Fruit fly (Drosophila melanogaster) whole organism, embryonic: ENCODE results near the gene polo.

Source experiments
- B-H2 ChIP-seq: fragments of 200-800 bp; sonication (Bioruptor generic); optimal IDR thresholded peaks from 2 replicates; lab custom pipeline; 2018; ENCODE audit warnings: missing biosample characterization, mild to moderate bottlenecking, missing genetic modification characterization
- Bgb ChIP-seq: fragments of 200-800 bp; sonication (Bioruptor generic); IDR thresholded peaks from 2 replicates; pipeline ENCODE4 v1.3.6; 2022; ENCODE audit warnings: missing biosample characterization, missing genetic modification characterization; ENCODE audit not compliant: partially characterized antibody
- CG10209 ChIP-seq: fragments of 200-800 bp; sonication (Bioruptor generic); optimal IDR thresholded peaks from 3 replicates; lab custom pipeline; 2017; ENCODE audit warnings: missing biosample characterization, mild to moderate bottlenecking, missing genetic modification characterization, missing genetic modification reagents
- CG10274 ChIP-seq: fragments of 200-800 bp; sonication (Bioruptor generic); optimal IDR thresholded peaks from 3 replicates; lab custom pipeline; 2017; ENCODE audit warnings: missing biosample characterization, mild to moderate bottlenecking, missing genetic modification characterization
- CG10462 ChIP-seq: fragments of 200-800 bp; sonication (Bioruptor generic); optimal IDR thresholded peaks from 2 replicates; lab custom pipeline; 2016; ENCODE audit warnings: missing biosample characterization, missing genetic modification characterization
- CG10543 ChIP-seq: fragments of 200-800 bp; sonication (Bioruptor generic); optimal IDR thresholded peaks from 3 replicates; lab custom pipeline; 2017; ENCODE audit warnings: missing biosample characterization, mild to moderate bottlenecking, missing genetic modification characterization, moderate library complexity
- CG11398 ChIP-seq: fragments of 200-800 bp; sonication (Bioruptor generic); optimal IDR thresholded peaks from 2 replicates; lab custom pipeline; 2016; ENCODE audit warnings: missing biosample characterization, missing genetic modification characterization
- CG12155 ChIP-seq: fragments of 200-800 bp; sonication (Bioruptor generic); optimal IDR thresholded peaks from 3 replicates; lab custom pipeline; 2016; ENCODE audit warnings: missing biosample characterization, missing genetic modification characterization
- CG12236 ChIP-seq: fragments of 200-800 bp; sonication (Bioruptor generic); optimal IDR thresholded peaks from 2 replicates; lab custom pipeline; 2016; ENCODE audit warnings: missing biosample characterization, missing genetic modification characterization
- CG13287 ChIP-seq: fragments of 200-800 bp; sonication (Bioruptor generic); IDR thresholded peaks from 2 replicates; pipeline ENCODE4 v1.3.6; 2022; ENCODE audit warnings: missing biosample characterization, missing genetic modification characterization; ENCODE audit not compliant: partially characterized antibody
- CG1602 ChIP-seq: fragments of 200-800 bp; sonication (Bioruptor generic); optimal IDR thresholded peaks from 3 replicates; lab custom pipeline; 2016; ENCODE audit warnings: missing biosample characterization, missing genetic modification characterization
- CG16863 ChIP-seq: fragments of 200-800 bp; sonication (Bioruptor generic); optimal IDR thresholded peaks from 3 replicates; lab custom pipeline; 2016; ENCODE audit warnings: missing biosample characterization, missing genetic modification characterization
- CG17829 ChIP-seq: fragments of 200-800 bp; optimal IDR thresholded peaks from 2 replicates; lab custom pipeline; 2019; ENCODE audit warnings: missing biosample characterization, mild to moderate bottlenecking, missing genetic modification characterization, moderate library complexity
- CG2712 ChIP-seq: fragments of 200-800 bp; optimal IDR thresholded peaks from 3 replicates; lab custom pipeline; 2019; ENCODE audit warnings: missing biosample characterization, mild to moderate bottlenecking, missing genetic modification characterization, moderate library complexity
- CG2875 ChIP-seq: fragments of 200-800 bp; sonication (Bioruptor generic); optimal IDR thresholded peaks from 2 replicates; lab custom pipeline; 2017; ENCODE audit warnings: missing biosample characterization, mild to moderate bottlenecking, missing genetic modification characterization, missing genetic modification reagents
- CG5180 ChIP-seq: fragments of 200-800 bp; sonication (Bioruptor generic); optimal IDR thresholded peaks from 3 replicates; lab custom pipeline; 2017; ENCODE audit warnings: missing biosample characterization, missing genetic modification characterization, mild to moderate bottlenecking, moderate library complexity, missing genetic modification reagents
- CG6654 ChIP-seq: fragments of 200-800 bp; sonication (Bioruptor generic); optimal IDR thresholded peaks from 2 replicates; lab custom pipeline; 2017; ENCODE audit warnings: missing biosample characterization, mild to moderate bottlenecking, missing genetic modification characterization
- CG6765 ChIP-seq: fragments of 200-800 bp; sonication (Bioruptor generic); optimal IDR thresholded peaks from 3 replicates; lab custom pipeline; 2017; ENCODE audit warnings: missing biosample characterization, mild to moderate bottlenecking, missing genetic modification characterization
- CG7271 ChIP-seq: fragments of 200-800 bp; sonication (Bioruptor generic); optimal IDR thresholded peaks from 2 replicates; lab custom pipeline; 2018; ENCODE audit warnings: missing biosample characterization, mild to moderate bottlenecking, missing genetic modification characterization, moderate library complexity
- CHES-1-like ChIP-seq: fragments of 200-800 bp; sonication (Bioruptor generic); optimal IDR thresholded peaks from 2 replicates; lab custom pipeline; 2016; ENCODE audit warnings: missing biosample characterization, missing genetic modification characterization
- CTCF ChIP-seq: fragments of 200-800 bp; sonication (Bioruptor generic); optimal IDR thresholded peaks from 2 replicates; lab custom pipeline; 2017; ENCODE audit warnings: missing biosample characterization, mild to moderate bottlenecking, missing genetic modification characterization, moderate library complexity
- Dfd ChIP-seq, 2 experiments: fragments of >200 bp; optimal IDR thresholded peaks; 2 replicates each; lab custom pipeline; 2017; ENCODE audit warnings: missing biosample characterization in 2 of 2, missing genetic modification characterization in 2 of 2
- Doc3 ChIP-seq: fragments of 200-800 bp; sonication (Bioruptor generic); IDR thresholded peaks from 3 replicates; pipeline ENCODE4 v1.3.6; 2022; ENCODE audit warnings: missing biosample characterization, missing genetic modification characterization; ENCODE audit not compliant: partially characterized antibody
- Dref ChIP-seq: fragments of 200-800 bp; sonication (Bioruptor generic); IDR thresholded peaks from 2 replicates; pipeline ENCODE4 v1.3.6; 2022; ENCODE audit warnings: missing biosample characterization, missing genetic modification characterization
- Elba2 ChIP-seq: fragments of 200-800 bp; sonication (Bioruptor generic); optimal IDR thresholded peaks from 3 replicates; lab custom pipeline; 2016; ENCODE audit warnings: missing biosample characterization, missing genetic modification characterization
- Ets97D ChIP-seq: fragments of 200-800 bp; sonication (Bioruptor generic); optimal IDR thresholded peaks from 3 replicates; lab custom pipeline; 2016; ENCODE audit warnings: missing biosample characterization, missing genetic modification characterization
- Fer2 ChIP-seq: fragments of 200-800 bp; sonication (Bioruptor generic); optimal IDR thresholded peaks from 2 replicates; lab custom pipeline; 2018; ENCODE audit warnings: missing biosample characterization, mild to moderate bottlenecking, missing genetic modification characterization, moderate library complexity
- H15 ChIP-seq: fragments of 200-800 bp; sonication (Bioruptor generic); IDR thresholded peaks from 3 replicates; pipeline ENCODE4 v1.3.6; 2022; ENCODE audit warnings: missing biosample characterization, missing genetic modification characterization
- H2.0 ChIP-seq: fragments of 200-800 bp; sonication (Bioruptor generic); IDR thresholded peaks from 2 replicates; pipeline ENCODE4 v1.3.6; 2022; ENCODE audit warnings: missing biosample characterization, missing genetic modification characterization
- HLH54F ChIP-seq: fragments of 200-800 bp; sonication (Bioruptor generic); optimal IDR thresholded peaks from 3 replicates; lab custom pipeline; 2016; ENCODE audit warnings: missing biosample characterization, missing genetic modification characterization
- Hey ChIP-seq: fragments of 200-800 bp; sonication (Bioruptor generic); optimal IDR thresholded peaks from 3 replicates; lab custom pipeline; 2018; ENCODE audit warnings: missing biosample characterization, mild to moderate bottlenecking, missing genetic modification characterization
- MBD-R2 ChIP-seq: fragments of 200-800 bp; sonication (Bioruptor generic); IDR thresholded peaks from 2 replicates; pipeline ENCODE4 v1.3.6; 2022; ENCODE audit warnings: missing biosample characterization, missing genetic modification characterization
- MESR4 ChIP-seq: fragments of 200-800 bp; sonication (Bioruptor generic); optimal IDR thresholded peaks from 2 replicates; lab custom pipeline; 2018; ENCODE audit warnings: missing biosample characterization, mild to moderate bottlenecking, missing genetic modification characterization, moderate library complexity
- Med ChIP-seq: fragments of 200-800 bp; sonication (Bioruptor generic); peaks from one replicate; lab custom pipeline; 2016; ENCODE audit warnings: missing biosample characterization, missing genetic modification characterization, mild to moderate bottlenecking, inconsistent platforms, moderate library complexity
- Myb ChIP-seq: fragments of 200-800 bp; sonication (Bioruptor generic); optimal IDR thresholded peaks from 2 replicates; lab custom pipeline; 2016; ENCODE audit warnings: missing biosample characterization, missing genetic modification characterization
- Six4 ChIP-seq: fragments of 200-800 bp; sonication (Bioruptor generic); optimal IDR thresholded peaks from 2 replicates; lab custom pipeline; 2016; ENCODE audit warnings: missing biosample characterization, missing genetic modification characterization
- Xrp1 ChIP-seq: fragments of 200-800 bp; sonication (Bioruptor generic); IDR thresholded peaks from 2 replicates; pipeline ENCODE4 v1.3.6; 2022; ENCODE audit warnings: missing biosample characterization, missing genetic modification characterization
- ac ChIP-seq: fragments of 200-800 bp; sonication (Bioruptor generic); optimal IDR thresholded peaks from 3 replicates; lab custom pipeline; 2017; ENCODE audit warnings: missing biosample characterization, mild to moderate bottlenecking, missing genetic modification characterization
- bcd ChIP-seq: fragments of 200-800 bp; sonication (Bioruptor generic); optimal IDR thresholded peaks from 2 replicates; lab custom pipeline; 2017; ENCODE audit warnings: missing biosample characterization, mild to moderate bottlenecking, missing genetic modification characterization
- fd96Cb ChIP-seq: fragments of 200-800 bp; sonication (Bioruptor generic); optimal IDR thresholded peaks from 2 replicates; lab custom pipeline; 2018; ENCODE audit warnings: missing biosample characterization, mild to moderate bottlenecking, missing genetic modification characterization, moderate library complexity
- gcm2 ChIP-seq: fragments of 200-800 bp; sonication (Bioruptor generic); optimal IDR thresholded peaks from 2 replicates; lab custom pipeline; 2016; ENCODE audit warnings: missing biosample characterization, missing genetic modification characterization
- kah ChIP-seq: fragments of 200-800 bp; sonication (Bioruptor generic); optimal IDR thresholded peaks from 2 replicates; lab custom pipeline; 2018; ENCODE audit warnings: missing biosample characterization, mild to moderate bottlenecking, missing genetic modification characterization
- luna ChIP-seq: fragments of 200-800 bp; sonication (Bioruptor generic); optimal IDR thresholded peaks from 2 replicates; lab custom pipeline; 2016; ENCODE audit warnings: missing biosample characterization, missing genetic modification characterization
- nerfin-2 ChIP-seq: fragments of 200-800 bp; sonication (Bioruptor generic); IDR thresholded peaks from 2 replicates; pipeline ENCODE4 v1.3.6; 2022; ENCODE audit warnings: missing biosample characterization, missing genetic modification characterization; ENCODE audit not compliant: partially characterized antibody
- psq ChIP-seq: fragments of 200-800 bp; sonication (Bioruptor generic); optimal IDR thresholded peaks from 2 replicates; lab custom pipeline; 2017; ENCODE audit warnings: missing biosample characterization, missing genetic modification characterization
- repo ChIP-seq: fragments of 200-800 bp; sonication (Bioruptor generic); optimal IDR thresholded peaks from 2 replicates; lab custom pipeline; 2016; ENCODE audit warnings: missing biosample characterization, missing genetic modification characterization
- ro ChIP-seq: fragments of 200-800 bp; sonication (Bioruptor generic); IDR thresholded peaks from 2 replicates; pipeline ENCODE4 v1.3.6; 2022; ENCODE audit warnings: missing biosample characterization, missing genetic modification characterization
- row ChIP-seq: fragments of 200-800 bp; sonication (Bioruptor generic); IDR thresholded peaks from 3 replicates; pipeline ENCODE4 v1.3.6; 2022; ENCODE audit warnings: missing biosample characterization, missing genetic modification characterization
- sens ChIP-seq: fragments of 200-800 bp; sonication (Bioruptor generic); peaks from one replicate; lab custom pipeline; 2016; ENCODE audit warnings: missing biosample characterization, missing genetic modification characterization
- sens-2 ChIP-seq: fragments of 200-800 bp; sonication (Bioruptor generic); IDR thresholded peaks from 2 replicates; pipeline ENCODE4 v1.3.6; 2022; ENCODE audit warnings: missing biosample characterization, missing genetic modification characterization
- so ChIP-seq: fragments of 200-800 bp; sonication (Bioruptor generic); IDR thresholded peaks from 3 replicates; pipeline ENCODE4 v1.3.6; 2022; ENCODE audit warnings: missing biosample characterization, missing genetic modification characterization
- wor ChIP-seq: fragments of 200-800 bp; sonication (Bioruptor generic); IDR thresholded peaks from 2 replicates; pipeline ENCODE4 v1.3.6; 2022; ENCODE audit warnings: missing biosample characterization, missing genetic modification characterization
- z ChIP-seq: fragments of 200-800 bp; sonication (Bioruptor generic); IDR thresholded peaks from 3 replicates; pipeline ENCODE4 v1.3.6; 2022; ENCODE audit warnings: missing biosample characterization, missing genetic modification characterization

polo gene

DNA sequence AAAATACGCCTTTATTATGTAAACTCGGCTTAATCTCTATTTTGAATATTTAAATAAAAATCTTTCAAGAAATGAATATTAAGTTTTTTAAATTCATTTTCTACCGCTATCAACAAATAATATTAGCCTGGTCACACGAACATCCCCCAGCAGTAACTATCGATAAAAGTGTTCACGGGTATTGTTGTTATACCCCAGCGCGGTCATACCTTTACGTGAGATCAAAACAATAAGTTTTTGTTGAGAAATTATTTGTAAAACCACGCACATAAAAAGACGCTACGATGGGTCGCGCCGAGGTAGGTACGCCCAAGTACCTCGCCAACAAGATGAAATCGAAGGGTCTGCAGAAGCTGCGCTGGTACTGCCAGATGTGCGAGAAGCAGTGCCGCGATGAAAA lies 47.2 kb downstream of the polo start, which contains the start of gene kin17 (continued):
- peak; percentile 1 for TF ChIP-seq Ets97D
- no peak for TF ChIP-seq CG2875
- no peak for TF ChIP-seq z (GFP tag; lab: Robert Waterston, UW)
- no peak for TF ChIP-seq Dfd (GFP tag; optimal IDR thresholded peaks at IDR 0.05; lab: Kevin White, UChicago)
- no peak for TF ChIP-seq CG7271 (tag; lab: Kevin White, UChicago)
- peak; percentile 52 for TF ChIP-seq Myb (GFP tag; lab: Kevin White, UChicago)
- TF ChIP-seq CHES-1-like: no peak
- no peak for TF ChIP-seq ac (GFP tag; lab: Kevin White, UChicago)
- TF ChIP-seq Doc3 (GFP tag; lab: Robert Waterston, UW): peak; percentile 45; the same call in 1 of the 3 replicates
- no peak for TF ChIP-seq CG10274 (GFP tag; lab: Kevin White, UChicago)
- TF ChIP-seq Dref: peak; percentile 70
- no peak for TF ChIP-seq luna (GFP tag; lab: Kevin White, UChicago)
- peak; percentile 87 for TF ChIP-seq CG13287 (GFP tag; lab: Robert Waterston, UW)
- no peak for TF ChIP-seq H2.0 (GFP tag; lab: Robert Waterston, UW)
- no peak for TF ChIP-seq Xrp1 (GFP tag; lab: Robert Waterston, UW)
- TF ChIP-seq Six4 (GFP tag; lab: Kevin White, UChicago): no peak
- TF ChIP-seq sens-2 (GFP tag; lab: Robert Waterston, UW): no peak
- no peak for TF ChIP-seq kah (GFP tag; lab: Kevin White, UChicago)
- TF ChIP-seq so (GFP tag; lab: Robert Waterston, UW): 0 out of 3 replicates have a peak, but pooled peaks have one; percentile 13
- no peak for TF ChIP-seq CG16863 (GFP tag; lab: Kevin White, UChicago)
- no peak for TF ChIP-seq repo
- TF ChIP-seq CG2712 (tag; lab: Kevin White, UChicago): no peak
- TF ChIP-seq gcm2 (GFP tag; lab: Kevin White, UChicago): no peak
- no peak for TF ChIP-seq HLH54F (GFP tag; lab: Kevin White, UChicago)
- TF ChIP-seq row (GFP tag; lab: Robert Waterston, UW): peak; percentile 14; the same call in 1 of the 3 replicates
- TF ChIP-seq CG17829: peak; percentile 3
- TF ChIP-seq fd96Cb (tag; lab: Kevin White, UChicago): no peak
- no peak for TF ChIP-seq CG10543 (GFP tag; lab: Kevin White, UChicago)
- TF ChIP-seq CG11398 (GFP tag; lab: Kevin White, UChicago): no peak
- TF ChIP-seq Elba2 (GFP tag; lab: Kevin White, UChicago): peak; percentile 57
- TF ChIP-seq ro (GFP tag; lab: Robert Waterston, UW): no peak
- no peak for TF ChIP-seq CG6654 (GFP tag; lab: Kevin White, UChicago)
- no peak for TF ChIP-seq bcd (GFP tag; lab: Kevin White, UChicago)
- no peak for TF ChIP-seq wor (GFP tag; lab: Robert Waterston, UW)
- 0 out of 2 replicates have a peak, but pooled peaks have one; percentile 26 for TF ChIP-seq nerfin-2
- TF ChIP-seq MBD-R2 (GFP tag; lab: Robert Waterston, UW): peak; percentile 69
- TF ChIP-seq CTCF (GFP tag; lab: Kevin White, UChicago): no peak
- TF ChIP-seq Fer2 (tag; lab: Kevin White, UChicago): no peak
- no peak for TF ChIP-seq H15 (GFP tag; lab: Robert Waterston, UW)
- TF ChIP-seq CG5180 (GFP tag; lab: Kevin White, UChicago): no peak
- TF ChIP-seq CG6765 (GFP tag; lab: Kevin White, UChicago): no peak
- TF ChIP-seq CG10209 (GFP tag; lab: Kevin White, UChicago): no peak
- TF ChIP-seq Bgb (GFP tag; lab: Robert Waterston, UW): peak; percentile 74
- no peak for TF ChIP-seq CG1602 (GFP tag; lab: Kevin White, UChicago)
- TF ChIP-seq Hey: no peak
- no peak for TF ChIP-seq psq
- TF ChIP-seq B-H2: no peak
- TF ChIP-seq MESR4: peak; percentile 69
- TF ChIP-seq CG12236: no peak
- TF ChIP-seq CG12155 (GFP tag; lab: Kevin White, UChicago): no peak
- TF ChIP-seq sens (GFP tag; lab: Kevin White, UChicago): no peak
- TF ChIP-seq Med: peak; percentile 56
- TF ChIP-seq CG10462 (GFP tag; lab: Kevin White, UChicago): peak; percentile 8
